Worm (Caenorhabditis elegans) whole organism, young adult: ENCODE data around the gene F40G9.19.

ENCODE experiments used
- hmg-1.2 ChIP-seq: fragments of 200-800 bp; sonication (Bioruptor generic); IDR thresholded peaks from 2 replicates; pipeline ENCODE4 v1.3.6; 2022; ENCODE audit warnings: missing genetic modification reagents, missing genetic modification characterization, missing compliant biosample characterization
- hsf-1 ChIP-seq: fragments of 200-800 bp; sonication (Bioruptor generic); IDR thresholded peaks from 2 replicates; pipeline ENCODE4 v1.3.6; 2022; ENCODE audit warnings: missing genetic modification reagents, missing genetic modification characterization, missing compliant biosample characterization
- lsy-27 ChIP-seq: sonication (generic microtip); optimal IDR thresholded peaks from 2 replicates; lab custom pipeline; 2017; ENCODE audit warnings: missing genetic modification characterization, mild to moderate bottlenecking, missing compliant biosample characterization, antibody characterized with exemption, missing genotype, borderline replicate concordance; ENCODE audit not compliant: insufficient read depth

F40G9.19 gene

DNA sequence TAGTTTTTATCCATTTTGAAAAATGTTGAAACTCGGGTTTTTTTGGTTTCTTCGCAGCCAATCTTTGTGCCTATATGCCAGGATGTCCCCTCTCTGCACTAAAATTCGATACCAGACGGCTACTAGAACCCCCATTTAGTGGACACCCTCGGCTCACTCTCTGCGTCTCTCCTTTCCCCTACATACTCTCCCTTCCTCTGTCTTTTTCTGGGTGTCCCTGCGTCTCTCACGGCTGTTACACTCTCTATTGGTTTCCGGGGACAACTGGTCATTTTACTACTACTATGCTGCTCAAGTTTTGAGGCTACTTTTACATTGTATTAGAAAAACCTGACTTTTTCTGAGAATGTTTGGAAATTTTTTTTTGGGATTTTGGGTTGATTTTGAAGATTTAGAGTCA, 46.8 kb downstream of the F40G9.19 start:
- TF ChIP-seq hmg-1.2 (GFP tag; lab: Robert Waterston, UW), result peak; percentile 83; the same call in 1 of the 2 replicates
- TF ChIP-seq hsf-1 (GFP tag; lab: Robert Waterston, UW), result no peak

DNA sequence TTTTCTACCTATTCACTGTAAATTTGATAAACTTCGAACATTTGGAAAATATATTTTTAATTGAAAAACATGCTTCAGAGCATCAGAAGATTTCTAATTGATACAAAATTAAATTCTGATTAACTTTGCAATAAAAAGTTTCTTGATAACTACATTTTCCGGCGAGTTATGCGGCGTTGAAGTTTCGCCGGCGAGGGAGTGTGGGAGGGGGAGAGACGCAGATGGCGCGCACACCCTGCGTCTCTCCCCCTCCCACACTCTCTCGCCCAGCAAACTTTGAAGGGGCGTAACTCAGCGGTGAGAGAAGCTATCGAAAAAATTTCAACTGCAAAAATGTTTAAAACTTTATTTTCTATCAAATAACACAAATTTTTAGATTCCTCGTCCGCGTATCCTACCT, 48.9 kb downstream of the F40G9.19 start:
- TF ChIP-seq lsy-27 (tag; lab: Kevin White, UChicago) (no peak), hmg-1.2 (GFP tag; lab: Robert Waterston, UW) (peak; percentile 74)
